Fruit fly (Drosophila melanogaster) whole organism, embryonic: ENCODE measurements around the gene CG3919.

Experiments
- Bdp1 ChIP-seq: fragments of 200-800 bp; sonication (Bioruptor generic); optimal IDR thresholded peaks from 3 replicates; lab custom pipeline; 2016; ENCODE audit warnings: missing biosample characterization, missing genetic modification characterization
- Bgb ChIP-seq: fragments of 200-800 bp; sonication (Bioruptor generic); IDR thresholded peaks from 2 replicates; pipeline ENCODE4 v1.3.6; 2022; ENCODE audit warnings: missing biosample characterization, missing genetic modification characterization; ENCODE audit not compliant: partially characterized antibody
- Bteb2 ChIP-seq: fragments of 200-800 bp; sonication (Bioruptor generic); optimal IDR thresholded peaks from 2 replicates; lab custom pipeline; 2016; ENCODE audit warnings: missing biosample characterization, missing genetic modification characterization
- CG10267 ChIP-seq: fragments of 200-800 bp; sonication (Bioruptor generic); optimal IDR thresholded peaks from 2 replicates; lab custom pipeline; 2018; ENCODE audit warnings: missing biosample characterization, mild to moderate bottlenecking, missing genetic modification characterization, moderate library complexity
- CG1233 ChIP-seq: fragments of 200-800 bp; sonication (Bioruptor generic); optimal IDR thresholded peaks from 4 replicates; lab custom pipeline; 2018; ENCODE audit warnings: missing biosample characterization, mild to moderate bottlenecking, missing genetic modification characterization
- CG14667 ChIP-seq: fragments of 200-800 bp; sonication (Bioruptor generic); IDR thresholded peaks from 2 replicates; pipeline ENCODE4 v1.3.6; 2022; ENCODE audit warnings: missing biosample characterization, missing genetic modification characterization
- CG17912 ChIP-seq: fragments of 200-800 bp; sonication (Bioruptor generic); optimal IDR thresholded peaks from 2 replicates; lab custom pipeline; 2018; ENCODE audit warnings: missing biosample characterization, mild to moderate bottlenecking, missing genetic modification characterization
- CG18476 ChIP-seq: fragments of 200-800 bp; sonication (Bioruptor generic); optimal IDR thresholded peaks from 2 replicates; lab custom pipeline; 2016; ENCODE audit warnings: missing biosample characterization, mild to moderate bottlenecking, missing genetic modification characterization
- CG2712 ChIP-seq: fragments of 200-800 bp; optimal IDR thresholded peaks from 3 replicates; lab custom pipeline; 2019; ENCODE audit warnings: missing biosample characterization, mild to moderate bottlenecking, missing genetic modification characterization, moderate library complexity
- CG3065 ChIP-seq: fragments of 200-800 bp; sonication (Bioruptor generic); optimal IDR thresholded peaks from 2 replicates; lab custom pipeline; 2016; ENCODE audit warnings: missing biosample characterization, missing genetic modification characterization
- CG31388 ChIP-seq: fragments of 200-800 bp; sonication (Bioruptor generic); optimal IDR thresholded peaks from 2 replicates; lab custom pipeline; 2016; ENCODE audit warnings: missing biosample characterization, missing genetic modification characterization
- CG3163 ChIP-seq: fragments of 200-800 bp; sonication (Bioruptor generic); optimal IDR thresholded peaks from 3 replicates; lab custom pipeline; 2016; ENCODE audit warnings: missing biosample characterization, missing genetic modification characterization
- CG4617 ChIP-seq: fragments of 200-800 bp; sonication (Bioruptor generic); optimal IDR thresholded peaks from 3 replicates; lab custom pipeline; 2016; ENCODE audit warnings: missing biosample characterization, missing genetic modification characterization, borderline replicate concordance
- CG6175 ChIP-seq: fragments of 200-800 bp; sonication (Bioruptor generic); IDR thresholded peaks from 3 replicates; pipeline ENCODE4 v1.3.6; 2022; ENCODE audit warnings: missing biosample characterization, missing genetic modification characterization
- CG6854 ChIP-seq: fragments of 200-800 bp; sonication (Bioruptor generic); optimal IDR thresholded peaks from 3 replicates; lab custom pipeline; 2017; ENCODE audit warnings: missing biosample characterization, mild to moderate bottlenecking, missing genetic modification characterization
- CG8388 ChIP-seq: fragments of 200-800 bp; sonication (Bioruptor generic); optimal IDR thresholded peaks from 2 replicates; lab custom pipeline; 2019; ENCODE audit warnings: missing biosample characterization, mild to moderate bottlenecking, missing genetic modification characterization, moderate library complexity
- Doc3 ChIP-seq: fragments of 200-800 bp; sonication (Bioruptor generic); IDR thresholded peaks from 3 replicates; pipeline ENCODE4 v1.3.6; 2022; ENCODE audit warnings: missing biosample characterization, missing genetic modification characterization; ENCODE audit not compliant: partially characterized antibody
- E2f1 ChIP-seq: fragments of 200-800 bp; sonication (Bioruptor generic); IDR thresholded peaks from 2 replicates; pipeline ENCODE4 v1.3.6; 2022; ENCODE audit warnings: missing biosample characterization, missing genetic modification characterization
- E2f2 ChIP-seq: fragments of 200-800 bp; sonication (Bioruptor generic); IDR thresholded peaks from 2 replicates; pipeline ENCODE4 v1.3.6; 2022; ENCODE audit warnings: missing biosample characterization, missing genetic modification characterization
- Fer3 ChIP-seq: fragments of 200-800 bp; sonication (Bioruptor generic); optimal IDR thresholded peaks from 2 replicates; lab custom pipeline; 2018; ENCODE audit warnings: missing biosample characterization, mild to moderate bottlenecking, missing genetic modification characterization, moderate library complexity
- HLH3B ChIP-seq: fragments of 200-800 bp; sonication (Bioruptor generic); IDR thresholded peaks from 2 replicates; pipeline ENCODE4 v1.3.6; 2022; ENCODE audit warnings: missing biosample characterization, missing genetic modification characterization
- Hr3 ChIP-seq: fragments of 200-800 bp; sonication (Bioruptor generic); optimal IDR thresholded peaks from 3 replicates; lab custom pipeline; 2016; ENCODE audit warnings: missing biosample characterization, missing genetic modification characterization
- MTF-1 ChIP-seq: fragments of 200-800 bp; sonication (Bioruptor generic); optimal IDR thresholded peaks from 2 replicates; lab custom pipeline; 2018; ENCODE audit warnings: missing biosample characterization, mild to moderate bottlenecking, missing genetic modification characterization, borderline replicate concordance
- NK7.1 ChIP-seq: fragments of 200-800 bp; sonication (Bioruptor generic); optimal IDR thresholded peaks from 3 replicates; lab custom pipeline; 2016; ENCODE audit warnings: missing biosample characterization, missing genetic modification characterization
- Tbp ChIP-seq: fragments of >200 bp; optimal IDR thresholded peaks from 2 replicates; lab custom pipeline; 2018; ENCODE audit warnings: missing biosample characterization, missing genetic modification characterization
- Trl ChIP-seq, 3 experiments: fragments of >200 bp in 2 of 3; fragments of 200-800 bp in 1 of 3; sonication (Bioruptor generic) in 1 of 3; optimal IDR thresholded peaks; 2 replicates in 1 of 3; 3 replicates in 2 of 3; lab custom pipeline; 2016 to 2017; ENCODE audit warnings: missing biosample characterization in 1 of 3, missing genetic modification characterization in 1 of 3
- Vsx1 ChIP-seq: fragments of 200-800 bp; sonication (Bioruptor generic); optimal IDR thresholded peaks from 2 replicates; lab custom pipeline; 2017; ENCODE audit warnings: missing biosample characterization, mild to moderate bottlenecking, missing genetic modification characterization, missing genetic modification reagents
- Xbp1 ChIP-seq: fragments of 200-800 bp; sonication (Bioruptor generic); optimal IDR thresholded peaks from 3 replicates; lab custom pipeline; 2016; ENCODE audit warnings: missing biosample characterization, mild to moderate bottlenecking, missing genetic modification characterization
- chinmo ChIP-seq: fragments of 200-800 bp; sonication (Bioruptor generic); IDR thresholded peaks from 4 replicates; pipeline ENCODE4 v1.3.6; 2022; ENCODE audit warnings: missing biosample characterization, missing genetic modification characterization; ENCODE audit not compliant: partially characterized antibody
- chn ChIP-seq: fragments of 200-800 bp; sonication (Bioruptor generic); optimal IDR thresholded peaks from 2 replicates; lab custom pipeline; 2016; ENCODE audit warnings: missing biosample characterization, missing genetic modification characterization
- dysf ChIP-seq: fragments of 200-800 bp; sonication (Bioruptor generic); IDR thresholded peaks from 3 replicates; pipeline ENCODE4 v1.3.6; 2022; ENCODE audit warnings: missing biosample characterization, missing genetic modification characterization
- esg ChIP-seq: fragments of 200-800 bp; sonication (Bioruptor generic); conservative IDR thresholded peaks from 2 replicates; pipeline ENCODE4 v1.3.6; 2022; ENCODE audit warnings: missing biosample characterization, missing genetic modification characterization
- ewg ChIP-seq: fragments of 200-800 bp; sonication (Bioruptor generic); optimal IDR thresholded peaks from 3 replicates; lab custom pipeline; 2017; ENCODE audit warnings: mild to moderate bottlenecking, missing biosample characterization, missing genetic modification reagents, missing genetic modification characterization
- fd96Cb ChIP-seq: fragments of 200-800 bp; sonication (Bioruptor generic); optimal IDR thresholded peaks from 2 replicates; lab custom pipeline; 2018; ENCODE audit warnings: missing biosample characterization, mild to moderate bottlenecking, missing genetic modification characterization, moderate library complexity
- grau ChIP-seq: fragments of 200-800 bp; optimal IDR thresholded peaks from 3 replicates; lab custom pipeline; 2019; ENCODE audit warnings: missing biosample characterization, mild to moderate bottlenecking, missing genetic modification characterization, moderate library complexity
- lab ChIP-seq: fragments of 200-800 bp; sonication (Bioruptor generic); optimal IDR thresholded peaks from 3 replicates; lab custom pipeline; 2017; ENCODE audit warnings: missing biosample characterization, missing genetic modification characterization, mild to moderate bottlenecking, moderate library complexity, missing genetic modification reagents
- nmo ChIP-seq: fragments of 200-800 bp; sonication (Bioruptor generic); optimal IDR thresholded peaks from 2 replicates; lab custom pipeline; 2018; ENCODE audit warnings: missing biosample characterization, mild to moderate bottlenecking, missing genetic modification characterization, moderate library complexity
- odd ChIP-seq: fragments of 200-800 bp; sonication (Bioruptor generic); optimal IDR thresholded peaks from 2 replicates; lab custom pipeline; 2017; ENCODE audit warnings: missing biosample characterization, mild to moderate bottlenecking, missing genetic modification characterization
- pan ChIP-seq, 4 experiments: fragments of >200 bp in 3 of 4; fragments of 200-800 bp in 1 of 4; sonication (Bioruptor generic) in 1 of 4; optimal IDR thresholded peaks in 3 of 4; IDR thresholded peaks in 1 of 4; 2 replicates each; pipeline versions ENCODE4 v1.3.6 to Lab custom; 2017 to 2022; ENCODE audit warnings: missing biosample characterization in 2 of 4, missing genetic modification characterization in 2 of 4, mixed read lengths in 1 of 4
- psq ChIP-seq: fragments of 200-800 bp; sonication (Bioruptor generic); optimal IDR thresholded peaks from 2 replicates; lab custom pipeline; 2017; ENCODE audit warnings: missing biosample characterization, missing genetic modification characterization
- rib ChIP-seq: fragments of 200-800 bp; sonication (Bioruptor generic); IDR thresholded peaks from 2 replicates; pipeline ENCODE4 v1.3.6; 2022; ENCODE audit warnings: missing biosample characterization, missing genetic modification characterization
- run ChIP-seq: fragments of 200-800 bp; sonication (Bioruptor generic); optimal IDR thresholded peaks from 3 replicates; lab custom pipeline; 2018; ENCODE audit warnings: missing biosample characterization, mild to moderate bottlenecking, missing genetic modification characterization
- slou ChIP-seq: fragments of 200-800 bp; sonication (Bioruptor generic); optimal IDR thresholded peaks from 3 replicates; lab custom pipeline; 2016; ENCODE audit warnings: missing biosample characterization, missing genetic modification characterization
- slp2 ChIP-seq: fragments of 200-800 bp; sonication (Bioruptor generic); optimal IDR thresholded peaks from 2 replicates; lab custom pipeline; 2016; ENCODE audit warnings: missing biosample characterization, missing genetic modification characterization
- sug ChIP-seq: fragments of 200-800 bp; optimal IDR thresholded peaks from 2 replicates; lab custom pipeline; 2019; ENCODE audit warnings: missing biosample characterization, mild to moderate bottlenecking, missing genetic modification characterization, moderate library complexity
- tll ChIP-seq, 2 experiments: fragments of 200-800 bp in 1 of 2; fragments of >200 bp in 1 of 2; sonication (Bioruptor generic) in 1 of 2; optimal IDR thresholded peaks; 2 replicates each; lab custom pipeline; 2017 to 2019; ENCODE audit warnings: missing biosample characterization in 2 of 2, missing genetic modification characterization in 2 of 2, mild to moderate bottlenecking in 1 of 2, moderate library complexity in 1 of 2
- toy ChIP-seq: fragments of 200-800 bp; sonication (Bioruptor generic); IDR thresholded peaks from 2 replicates; pipeline ENCODE4 v1.3.6; 2022; ENCODE audit warnings: missing biosample characterization, missing genetic modification characterization
- trem ChIP-seq: fragments of 200-800 bp; optimal IDR thresholded peaks from 3 replicates; lab custom pipeline; 2019; ENCODE audit warnings: missing biosample characterization, mild to moderate bottlenecking, missing genetic modification characterization, moderate library complexity
- wdn ChIP-seq: fragments of 200-800 bp; sonication (Bioruptor generic); IDR thresholded peaks from 2 replicates; pipeline ENCODE4 v1.3.6; 2022; ENCODE audit warnings: missing biosample characterization, missing genetic modification characterization
- zfh1 ChIP-seq: fragments of 200-800 bp; sonication (Bioruptor generic); IDR thresholded peaks from 3 replicates; pipeline ENCODE4 v1.3.6; 2022; ENCODE audit warnings: missing biosample characterization, missing genetic modification characterization

The CG3919 gene

DNA sequence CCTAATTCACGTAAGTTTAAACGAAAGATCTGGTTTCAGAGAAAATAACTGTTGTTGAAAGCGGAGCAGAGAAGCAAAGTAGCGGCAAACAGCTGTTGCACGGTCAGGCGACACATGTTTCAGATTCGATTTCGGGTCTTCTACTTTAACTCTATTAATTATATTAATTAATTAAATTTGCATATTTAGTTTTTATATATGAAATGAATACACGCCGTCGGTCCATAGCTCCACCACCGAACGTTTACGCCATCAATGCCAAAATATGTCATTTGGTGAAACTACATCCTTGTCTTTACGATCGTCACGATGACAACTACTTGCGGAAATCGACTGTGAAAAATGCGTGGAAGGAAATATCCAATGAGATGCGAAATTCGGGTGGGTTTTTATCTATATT lies 466 bp downstream of the CG3919 start (continued):
- TF ChIP-seq CG8388 (GFP tag; lab: Kevin White, UChicago) (peak; percentile 54), slou (GFP tag; lab: Kevin White, UChicago) (no peak), slp2 (GFP tag; lab: Kevin White, UChicago) (no peak), chn (GFP tag; lab: Kevin White, UChicago) (no peak), E2f1 (GFP tag; lab: Robert Waterston, UW) (no peak), CG4617 (no peak), rib (GFP tag; lab: Robert Waterston, UW) (no peak), psq (GFP tag; lab: Kevin White, UChicago) (no peak), CG2712 (tag; lab: Kevin White, UChicago) (peak; percentile 60), Bdp1 (GFP tag; lab: Kevin White, UChicago) (no peak), Trl (optimal IDR thresholded peaks at IDR 0.05; lab: Kevin White, UChicago) (no peak), Trl (GFP tag; optimal IDR thresholded peaks at IDR 0.05; lab: Kevin White, UChicago) (no peak), pan (optimal IDR thresholded peaks at IDR 0.05; lab: Kevin White, UChicago) (no peak), pan (GFP tag; optimal IDR thresholded peaks at IDR 0.05 in 1 of 2, IDR thresholded peaks at IDR 0.05 in 1 of 2) (peak in 1 of 2 experiments; percentile 64), CG31388 (GFP tag; lab: Kevin White, UChicago) (no peak), Vsx1 (GFP tag; lab: Kevin White, UChicago) (peak; percentile 17), odd (no peak), trem (tag; lab: Kevin White, UChicago) (no peak), Bgb (GFP tag; lab: Robert Waterston, UW) (no peak), CG17912 (GFP tag; lab: Kevin White, UChicago) (no peak), CG14667 (GFP tag; lab: Robert Waterston, UW) (no peak), CG6175 (no peak), Xbp1 (GFP tag; lab: Kevin White, UChicago) (peak; percentile 12), CG6854 (GFP tag; lab: Kevin White, UChicago) (no peak), ewg (GFP tag; lab: Kevin White, UChicago) (peak; percentile 19), CG1233 (no peak), toy (GFP tag; lab: Robert Waterston, UW) (no peak), run (no peak), dysf (GFP tag; lab: Robert Waterston, UW) (peak; percentile 10; the same call in 1 of the 3 replicates), CG3065 (GFP tag; lab: Kevin White, UChicago) (no peak), nmo (GFP tag; lab: Kevin White, UChicago) (no peak), Bteb2 (GFP tag; lab: Kevin White, UChicago) (no peak), E2f2 (GFP tag; lab: Robert Waterston, UW) (0 out of 2 replicates have a peak, but pooled peaks have one; percentile 8), wdn (GFP tag; lab: Robert Waterston, UW) (no peak), Hr3 (no peak), CG10267 (tag; lab: Kevin White, UChicago) (no peak), tll (GFP tag; optimal IDR thresholded peaks at IDR 0.05; lab: Kevin White, UChicago) (no peak), zfh1 (GFP tag; lab: Robert Waterston, UW) (peak; percentile 74), grau (tag; lab: Kevin White, UChicago) (peak; percentile 35), NK7.1 (no peak), fd96Cb (tag; lab: Kevin White, UChicago) (peak; percentile 12), MTF-1 (GFP tag; lab: Kevin White, UChicago) (peak; percentile 14), HLH3B (GFP tag; lab: Robert Waterston, UW) (0 out of 2 replicates have a peak, but pooled peaks have one; percentile 37), CG3163 (GFP tag; lab: Kevin White, UChicago) (no peak), esg (no peak), sug (tag; lab: Kevin White, UChicago) (no peak), Doc3 (GFP tag; lab: Robert Waterston, UW) (no peak), Tbp (GFP tag; lab: Kevin White, UChicago) (no peak), CG18476 (no peak), lab (GFP tag; lab: Kevin White, UChicago) (peak; percentile 36), Fer3 (tag; lab: Kevin White, UChicago) (peak; percentile 35), chinmo (no peak)
